Fruit fly (Drosophila melanogaster) whole organism, embryonic: ENCODE data around the gene CG34429.

Experiments
- BEAF-32 ChIP-seq: fragments of 200-800 bp; sonication (Bioruptor generic); optimal IDR thresholded peaks from 3 replicates; lab custom pipeline; 2017; ENCODE audit warnings: missing biosample characterization, missing genetic modification characterization, mild to moderate bottlenecking, moderate library complexity, missing genetic modification reagents
- Bteb2 ChIP-seq: fragments of 200-800 bp; sonication (Bioruptor generic); optimal IDR thresholded peaks from 2 replicates; lab custom pipeline; 2016; ENCODE audit warnings: missing biosample characterization, missing genetic modification characterization
- CG10979 ChIP-seq: fragments of 200-800 bp; sonication (Bioruptor generic); optimal IDR thresholded peaks from 2 replicates; lab custom pipeline; 2018; ENCODE audit warnings: missing biosample characterization, mild to moderate bottlenecking, missing genetic modification characterization, moderate library complexity
- CG12104 ChIP-seq: fragments of 200-800 bp; sonication (Bioruptor generic); optimal IDR thresholded peaks from 3 replicates; lab custom pipeline; 2016; ENCODE audit warnings: missing biosample characterization, missing genetic modification characterization
- CG12219 ChIP-seq: fragments of 200-800 bp; sonication (Bioruptor generic); optimal IDR thresholded peaks from 3 replicates; lab custom pipeline; 2018; ENCODE audit warnings: missing biosample characterization, mild to moderate bottlenecking, missing genetic modification characterization
- CG14441 ChIP-seq: fragments of 200-800 bp; sonication (Bioruptor generic); IDR thresholded peaks from 2 replicates; pipeline ENCODE4 v1.3.6; 2022; ENCODE audit warnings: missing biosample characterization, missing genetic modification characterization
- CG15011 ChIP-seq: fragments of 200-800 bp; sonication (Bioruptor generic); optimal IDR thresholded peaks from 3 replicates; lab custom pipeline; 2018; ENCODE audit warnings: missing biosample characterization, mild to moderate bottlenecking, missing genetic modification characterization
- CG17612 ChIP-seq: fragments of 200-800 bp; sonication (Bioruptor generic); IDR thresholded peaks from 2 replicates; pipeline ENCODE4 v1.3.6; 2022; ENCODE audit warnings: missing biosample characterization, missing genetic modification characterization
- CG18262 ChIP-seq: fragments of 200-800 bp; optimal IDR thresholded peaks from 3 replicates; lab custom pipeline; 2019; ENCODE audit warnings: missing biosample characterization, mild to moderate bottlenecking, missing genetic modification characterization, moderate library complexity
- CG5180 ChIP-seq: fragments of 200-800 bp; sonication (Bioruptor generic); optimal IDR thresholded peaks from 3 replicates; lab custom pipeline; 2017; ENCODE audit warnings: missing biosample characterization, missing genetic modification characterization, mild to moderate bottlenecking, moderate library complexity, missing genetic modification reagents
- CG7357 ChIP-seq: fragments of 200-800 bp; sonication (Bioruptor generic); IDR thresholded peaks from 3 replicates; pipeline ENCODE4 v1.3.6; 2022; ENCODE audit warnings: missing biosample characterization, missing genetic modification characterization
- CG7372 ChIP-seq: fragments of 200-800 bp; sonication (Bioruptor generic); IDR thresholded peaks from 2 replicates; pipeline ENCODE4 v1.3.6; 2022; ENCODE audit warnings: missing biosample characterization, missing genetic modification characterization
- CG7556 ChIP-seq: fragments of 200-800 bp; sonication (Bioruptor generic); optimal IDR thresholded peaks from 2 replicates; lab custom pipeline; 2017; ENCODE audit warnings: missing biosample characterization, mild to moderate bottlenecking, missing genetic modification characterization
- CG7987 ChIP-seq: fragments of 200-800 bp; sonication (Bioruptor generic); optimal IDR thresholded peaks from 2 replicates; lab custom pipeline; 2018; ENCODE audit warnings: missing biosample characterization, mild to moderate bottlenecking, missing genetic modification characterization, moderate library complexity
- CG8765 ChIP-seq: fragments of 200-800 bp; sonication (Bioruptor generic); IDR thresholded peaks from 2 replicates; pipeline ENCODE4 v1.3.6; 2022; ENCODE audit warnings: missing biosample characterization, missing genetic modification characterization
- CG9817 ChIP-seq: fragments of 200-800 bp; sonication (Bioruptor generic); optimal IDR thresholded peaks from 2 replicates; lab custom pipeline; 2018; ENCODE audit warnings: missing biosample characterization, mild to moderate bottlenecking, missing genetic modification characterization, moderate library complexity
- CkIIα-i1 ChIP-seq: fragments of 200-800 bp; sonication (Bioruptor generic); IDR thresholded peaks from 2 replicates; pipeline ENCODE4 v1.3.6; 2022; ENCODE audit warnings: missing biosample characterization, missing genetic modification characterization
- D ChIP-seq, 2 experiments: fragments of 200-800 bp in 1 of 2; fragments of >200 bp in 1 of 2; sonication (Bioruptor generic) in 1 of 2; optimal IDR thresholded peaks; 2 replicates in 1 of 2; 3 replicates in 1 of 2; lab custom pipeline; 2017; ENCODE audit warnings: mild to moderate bottlenecking in 1 of 2, missing biosample characterization in 1 of 2, missing genetic modification characterization in 1 of 2, missing genetic modification reagents in 1 of 2
- MBD-R2 ChIP-seq: fragments of 200-800 bp; sonication (Bioruptor generic); IDR thresholded peaks from 2 replicates; pipeline ENCODE4 v1.3.6; 2022; ENCODE audit warnings: missing biosample characterization, missing genetic modification characterization
- MTF-1 ChIP-seq: fragments of 200-800 bp; sonication (Bioruptor generic); optimal IDR thresholded peaks from 2 replicates; lab custom pipeline; 2018; ENCODE audit warnings: missing biosample characterization, mild to moderate bottlenecking, missing genetic modification characterization, borderline replicate concordance
- Max ChIP-seq: fragments of 200-800 bp; sonication (Bioruptor generic); optimal IDR thresholded peaks from 2 replicates; lab custom pipeline; 2016; ENCODE audit warnings: missing biosample characterization, mild to moderate bottlenecking, missing genetic modification characterization
- Sin3A ChIP-seq: fragments of >200 bp; optimal IDR thresholded peaks from 2 replicates; lab custom pipeline; 2018
- Spps ChIP-seq: fragments of 200-800 bp; sonication (Bioruptor generic); optimal IDR thresholded peaks from 2 replicates; lab custom pipeline; 2018; ENCODE audit warnings: missing biosample characterization, mild to moderate bottlenecking, missing genetic modification characterization
- Stat92E ChIP-seq, 3 experiments: fragments of >200 bp in 2 of 3; fragments of 200-800 bp in 1 of 3; sonication (Bioruptor generic) in 1 of 3; optimal IDR thresholded peaks; 2 replicates each; lab custom pipeline; 2017 to 2019; ENCODE audit warnings: missing biosample characterization in 3 of 3, missing genetic modification characterization in 3 of 3, mild to moderate bottlenecking in 1 of 3, moderate library complexity in 1 of 3
- Trl ChIP-seq, 3 experiments: fragments of >200 bp in 2 of 3; fragments of 200-800 bp in 1 of 3; sonication (Bioruptor generic) in 1 of 3; optimal IDR thresholded peaks; 2 replicates in 1 of 3; 3 replicates in 2 of 3; lab custom pipeline; 2016 to 2017; ENCODE audit warnings: missing biosample characterization in 1 of 3, missing genetic modification characterization in 1 of 3
- aop ChIP-seq: fragments of 200-800 bp; sonication (Bioruptor generic); IDR thresholded peaks from 2 replicates; pipeline ENCODE4 v1.3.6; 2022; ENCODE audit warnings: missing biosample characterization, missing genetic modification characterization
- bbx ChIP-seq: fragments of 200-800 bp; sonication (Bioruptor generic); IDR thresholded peaks from 2 replicates; pipeline ENCODE4 v1.3.6; 2022; ENCODE audit warnings: missing biosample characterization, missing genetic modification characterization; ENCODE audit not compliant: partially characterized antibody
- bsh ChIP-seq, 2 experiments: fragments of 200-800 bp; sonication (Bioruptor generic); optimal IDR thresholded peaks; 2 replicates each; lab custom pipeline; 2017 to 2018; ENCODE audit warnings: mild to moderate bottlenecking in 2 of 2, missing biosample characterization in 2 of 2, missing genetic modification characterization in 2 of 2, moderate library complexity in 1 of 2
- chif ChIP-seq, 2 experiments: fragments of 200-800 bp; sonication (Bioruptor generic); optimal IDR thresholded peaks; 3 replicates each; lab custom pipeline; 2016; ENCODE audit warnings: missing biosample characterization in 2 of 2, missing genetic modification characterization in 2 of 2
- chinmo ChIP-seq: fragments of 200-800 bp; sonication (Bioruptor generic); IDR thresholded peaks from 4 replicates; pipeline ENCODE4 v1.3.6; 2022; ENCODE audit warnings: missing biosample characterization, missing genetic modification characterization; ENCODE audit not compliant: partially characterized antibody
- chm ChIP-seq: fragments of 200-800 bp; sonication (Bioruptor generic); IDR thresholded peaks from 2 replicates; pipeline ENCODE4 v1.3.6; 2022; ENCODE audit warnings: missing biosample characterization, missing genetic modification characterization
- ci ChIP-seq: fragments of 200-800 bp; sonication (Bioruptor generic); IDR thresholded peaks from 3 replicates; pipeline ENCODE4 v1.3.6; 2022; ENCODE audit warnings: missing biosample characterization, missing genetic modification characterization
- dmrt99B ChIP-seq: fragments of 200-800 bp; sonication (Bioruptor generic); optimal IDR thresholded peaks from 2 replicates; lab custom pipeline; 2018; ENCODE audit warnings: missing biosample characterization, mild to moderate bottlenecking, missing genetic modification characterization, moderate library complexity
- ems ChIP-seq: fragments of 200-800 bp; sonication (Bioruptor generic); optimal IDR thresholded peaks from 3 replicates; lab custom pipeline; 2016; ENCODE audit warnings: missing biosample characterization, missing genetic modification characterization
- fd64A ChIP-seq: fragments of 200-800 bp; sonication (Bioruptor generic); optimal IDR thresholded peaks from 3 replicates; lab custom pipeline; 2018; ENCODE audit warnings: missing biosample characterization, mild to moderate bottlenecking, missing genetic modification characterization
- jumu ChIP-seq: fragments of 200-800 bp; sonication (Bioruptor generic); optimal IDR thresholded peaks from 3 replicates; lab custom pipeline; 2016; ENCODE audit warnings: missing biosample characterization, missing genetic modification characterization
- klu ChIP-seq: fragments of 200-800 bp; sonication (Bioruptor generic); IDR thresholded peaks from 2 replicates; pipeline ENCODE4 v1.3.6; 2022; ENCODE audit warnings: missing biosample characterization, missing genetic modification characterization
- maf-S ChIP-seq: fragments of 200-800 bp; sonication (Bioruptor generic); optimal IDR thresholded peaks from 2 replicates; lab custom pipeline; 2016; ENCODE audit warnings: missing biosample characterization, missing genetic modification characterization
- nerfin-1 ChIP-seq: fragments of 200-800 bp; sonication (Bioruptor generic); optimal IDR thresholded peaks from 3 replicates; lab custom pipeline; 2019; ENCODE audit warnings: missing biosample characterization, mild to moderate bottlenecking, missing genetic modification characterization, moderate library complexity
- repo ChIP-seq: fragments of 200-800 bp; sonication (Bioruptor generic); optimal IDR thresholded peaks from 2 replicates; lab custom pipeline; 2016; ENCODE audit warnings: missing biosample characterization, missing genetic modification characterization
- row ChIP-seq: fragments of 200-800 bp; sonication (Bioruptor generic); IDR thresholded peaks from 3 replicates; pipeline ENCODE4 v1.3.6; 2022; ENCODE audit warnings: missing biosample characterization, missing genetic modification characterization
- schlank ChIP-seq: fragments of 200-800 bp; sonication (Bioruptor generic); optimal IDR thresholded peaks from 2 replicates; lab custom pipeline; 2018; ENCODE audit warnings: missing biosample characterization, mild to moderate bottlenecking, missing genetic modification characterization
- seq ChIP-seq: fragments of 200-800 bp; sonication (Bioruptor generic); IDR thresholded peaks from 2 replicates; pipeline ENCODE4 v1.3.6; 2022; ENCODE audit warnings: missing biosample characterization, missing genetic modification characterization
- sisA ChIP-seq: fragments of 200-800 bp; sonication (Bioruptor generic); IDR thresholded peaks from 2 replicates; pipeline ENCODE4 v1.3.6; 2022; ENCODE audit warnings: missing biosample characterization, missing genetic modification characterization
- tll ChIP-seq, 2 experiments: fragments of 200-800 bp in 1 of 2; fragments of >200 bp in 1 of 2; sonication (Bioruptor generic) in 1 of 2; optimal IDR thresholded peaks; 2 replicates each; lab custom pipeline; 2017 to 2019; ENCODE audit warnings: missing biosample characterization in 2 of 2, missing genetic modification characterization in 2 of 2, mild to moderate bottlenecking in 1 of 2, moderate library complexity in 1 of 2
- unpg ChIP-seq: fragments of 200-800 bp; sonication (Bioruptor generic); optimal IDR thresholded peaks from 3 replicates; lab custom pipeline; 2018; ENCODE audit warnings: missing biosample characterization, mild to moderate bottlenecking, missing genetic modification characterization, moderate library complexity
- wek ChIP-seq: fragments of 200-800 bp; sonication (Bioruptor generic); optimal IDR thresholded peaks from 3 replicates; lab custom pipeline; 2018; ENCODE audit warnings: missing biosample characterization, mild to moderate bottlenecking, missing genetic modification characterization, moderate library complexity
- yki ChIP-seq: fragments of >200 bp; optimal IDR thresholded peaks from 3 replicates; lab custom pipeline; 2018

Gene CG34429

DNA sequence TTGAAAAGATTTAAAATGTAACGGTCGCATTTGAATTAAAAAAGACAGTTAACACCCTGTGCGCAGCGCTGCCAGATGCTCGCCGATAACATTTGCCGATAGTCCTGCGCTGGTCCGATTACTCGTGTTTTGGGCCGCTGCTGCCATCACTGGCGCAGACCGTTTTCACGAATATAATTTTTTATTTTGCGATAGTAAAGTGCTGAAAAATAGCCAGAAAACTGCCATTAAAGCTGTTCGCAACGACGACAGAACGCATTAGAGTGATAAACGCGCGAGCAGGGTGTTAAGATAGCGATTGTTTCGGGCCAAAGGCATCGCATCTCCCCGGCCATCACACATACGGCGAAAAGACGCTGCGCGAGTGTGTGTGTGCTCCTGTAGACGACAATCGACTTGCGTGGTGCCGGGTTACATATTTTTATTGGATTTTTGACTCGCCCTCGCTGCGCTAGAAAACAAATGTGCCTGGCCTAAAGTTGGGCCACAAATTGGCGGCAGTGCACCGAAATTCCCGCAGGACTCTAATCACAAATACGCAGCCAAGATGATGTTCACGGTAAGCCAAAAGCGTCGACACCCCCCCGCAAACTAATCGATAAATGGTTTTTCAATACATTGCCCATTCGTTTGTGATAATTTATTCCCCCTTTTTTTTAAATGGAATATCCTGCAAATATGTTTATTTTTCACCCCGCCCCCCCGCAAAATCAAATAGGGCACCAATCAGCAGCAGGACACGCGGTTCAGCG lies 26.0 kb upstream of the CG34429 start, which contains the start of gene Srrm1 (continued):
- TF ChIP-seq Spps (tag; lab: Kevin White, UChicago) (no peak), repo (peak; percentile 30), CG9817 (tag; lab: Kevin White, UChicago) (peak; percentile 24), fd64A (GFP tag; lab: Kevin White, UChicago) (no peak), bbx (GFP tag; lab: Robert Waterston, UW) (peak; percentile 92), CG12219 (no peak), Bteb2 (peak; percentile 20), row (GFP tag; lab: Robert Waterston, UW) (peak; percentile 61), BEAF-32 (GFP tag; lab: Kevin White, UChicago) (peak; percentile 97), CG5180 (GFP tag; lab: Kevin White, UChicago) (no peak), dmrt99B (no peak), CG12104 (GFP tag; lab: Kevin White, UChicago) (no peak), CG14441 (GFP tag; lab: Robert Waterston, UW) (peak; percentile 36; the same call in 1 of the 2 replicates), maf-S (GFP tag; lab: Kevin White, UChicago) (peak; percentile 38), Stat92E (GFP tag; optimal IDR thresholded peaks at IDR 0.05; lab: Kevin White, UChicago) (no peak), chinmo (peak; percentile 69; the same call in 1 of the 4 replicates), yki (lab: Kevin White, UChicago) (no peak), tll (GFP tag; optimal IDR thresholded peaks at IDR 0.05; lab: Kevin White, UChicago) (no peak), Max (GFP tag; lab: Kevin White, UChicago) (no peak), CG7372 (GFP tag; lab: Robert Waterston, UW) (0 out of 2 replicates have a peak, but pooled peaks have one; percentile 21), CG7357 (GFP tag; lab: Robert Waterston, UW) (no peak), seq (GFP tag; lab: Robert Waterston, UW) (no peak), CG8765 (no peak), Trl (optimal IDR thresholded peaks at IDR 0.05; lab: Kevin White, UChicago) (no peak), Trl (GFP tag; optimal IDR thresholded peaks at IDR 0.05; lab: Kevin White, UChicago) (peak; percentile 52), chm (GFP tag; lab: Robert Waterston, UW) (no peak), Sin3A (lab: Kevin White, UChicago) (peak; percentile 78), D (optimal IDR thresholded peaks at IDR 0.05; lab: Kevin White, UChicago) (no peak), D (GFP tag; optimal IDR thresholded peaks at IDR 0.05; lab: Kevin White, UChicago) (no peak), CkIIα-i1 (no peak), ems (GFP tag; lab: Kevin White, UChicago) (peak; percentile 64), CG7987 (GFP tag; lab: Kevin White, UChicago) (peak; percentile 31), chif (GFP tag; optimal IDR thresholded peaks at IDR 0.05; lab: Kevin White, UChicago) (peak; percentile 19 to 22), CG17612 (GFP tag; lab: Robert Waterston, UW) (no peak), nerfin-1 (no peak), unpg (no peak), schlank (tag; lab: Kevin White, UChicago) (no peak), klu (GFP tag; lab: Robert Waterston, UW) (no peak), CG10979 (tag; lab: Kevin White, UChicago) (no peak), CG15011 (no peak), CG18262 (tag; lab: Kevin White, UChicago) (peak; percentile 25), wek (GFP tag; lab: Kevin White, UChicago) (no peak), MBD-R2 (GFP tag; lab: Robert Waterston, UW) (peak; percentile 67), CG7556 (no peak), aop (GFP tag; lab: Robert Waterston, UW) (no peak), jumu (GFP tag; lab: Kevin White, UChicago) (peak; percentile 50), sisA (peak; percentile 23; the same call in 1 of the 2 replicates), MTF-1 (GFP tag; lab: Kevin White, UChicago) (no peak), ci (peak; percentile 83), bsh (GFP tag; optimal IDR thresholded peaks at IDR 0.05; lab: Kevin White, UChicago) (no peak)
